Worm (Caenorhabditis elegans) whole organism, L1 larva: ENCODE measurements around the gene cpna-2.

Source experiments
- alr-1 ChIP-seq: fragments of 200-800 bp; sonication (Bioruptor generic); optimal IDR thresholded peaks from 2 replicates; lab custom pipeline; 2018; ENCODE audit warnings: borderline replicate concordance, mild to moderate bottlenecking, missing genetic modification characterization, missing compliant biosample characterization
- pag-3 ChIP-seq: sonication (generic microtip); optimal IDR thresholded peaks from 2 replicates; lab custom pipeline; 2017; ENCODE audit warnings: missing genetic modification characterization, mild to moderate bottlenecking, missing compliant biosample characterization, antibody characterized with exemption, borderline replicate concordance; ENCODE audit not compliant: insufficient read depth
- ztf-4 ChIP-seq: fragments of 150-350 bp; optimal IDR thresholded peaks from 2 replicates; lab custom pipeline; 2014; ENCODE audit warnings: missing biosample characterization, missing genetic modification characterization

- TF ChIP-seq pag-3 (tag; lab: Kevin White, UChicago), result no peak
- no peak for TF ChIP-seq alr-1
- TF ChIP-seq ztf-4 (tag; lab: Kevin White, UChicago), result no peak
Observed at ce11 chrII:7720479-7720878, 4.2 kb upstream of the cpna-2 start.
